Fruit fly (Drosophila melanogaster): ENCODE measurements around the gene CG4991.
A peak's percentile ranks its signal among the peaks of the same experiment; 100 is the strongest.

- TF ChIP-seq Mio (GFP tag; optimal IDR thresholded peaks at IDR 0.05) (no peak), foxo (GFP tag; optimal IDR thresholded peaks at IDR 0.05) (peak in 1 of 2 experiments; percentile 6), Sp1 (GFP tag; optimal IDR thresholded peaks at IDR 0.05) (no peak), dmrt93B (GFP tag; optimal IDR thresholded peaks at IDR 0.05) (no peak), CG32264 (GFP tag; optimal IDR thresholded peaks at IDR 0.05) (no peak), Jra (GFP tag; optimal IDR thresholded peaks at IDR 0.05) (no peak), psq (GFP tag; optimal IDR thresholded peaks at IDR 0.05) (no peak), lola (GFP tag; optimal IDR thresholded peaks at IDR 0.05) (no peak), woc (GFP tag; optimal IDR thresholded peaks at IDR 0.05) (no peak), Rel (GFP tag; optimal IDR thresholded peaks at IDR 0.05) (no peak), Rel (tag; optimal IDR thresholded peaks at IDR 0.05) (no peak), N (GFP tag; optimal IDR thresholded peaks at IDR 0.05) (no peak), ey (GFP tag; optimal IDR thresholded peaks at IDR 0.05) (no peak), HLH106 (tag; optimal IDR thresholded peaks at IDR 0.05) (peak; percentile 36)
These were observed 13.3 kb upstream of the CG4991 start, which contains the start of gene CG4949 for dm6 chrX:17078139-17078977.
